Worm (Caenorhabditis elegans): ENCODE measurements around the gene Y57A10A.31.

DNA sequence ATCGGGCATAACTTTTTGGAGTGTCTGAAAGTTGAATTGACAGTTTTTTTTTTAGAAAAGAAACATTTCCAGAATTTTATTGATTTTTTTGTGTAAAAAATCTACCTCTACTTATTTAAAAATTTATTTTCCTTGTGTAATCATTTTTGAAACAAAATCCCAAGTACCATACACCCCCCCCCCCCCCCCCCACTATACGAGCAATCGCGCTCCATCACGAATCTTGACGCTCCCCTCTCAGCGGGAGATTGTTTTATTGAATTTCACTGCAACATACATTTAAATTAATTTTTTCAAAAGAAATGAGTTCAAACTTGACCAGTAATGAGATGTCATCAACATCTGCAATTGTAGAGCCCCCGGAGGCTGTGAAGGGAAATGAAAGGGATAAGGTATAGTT, 50.5 kb downstream of the Y57A10A.31 start, which contains the start of gene sop-2:
- no peak for TF ChIP-seq ztf-29 (GFP tag; IDR thresholded peaks at IDR 0.05)
- no peak for TF ChIP-seq tab-1 (GFP tag; IDR thresholded peaks at IDR 0.05)
- no peak for TF ChIP-seq cog-1 (tag; optimal IDR thresholded peaks at IDR 0.05)
- no peak for TF ChIP-seq T22C8.4 (GFP tag; IDR thresholded peaks at IDR 0.05)
- TF ChIP-seq klf-2 (GFP tag; conservative IDR thresholded peaks at IDR 0.05): no peak

All from whole organism, midembryonic.